Fruit fly (Drosophila melanogaster) whole organism, embryonic: ENCODE results near the gene CG14153.

Experiments
- BEAF-32 ChIP-seq: fragments of 200-800 bp; sonication (Bioruptor generic); optimal IDR thresholded peaks from 3 replicates; lab custom pipeline; 2017; ENCODE audit warnings: missing biosample characterization, missing genetic modification characterization, mild to moderate bottlenecking, moderate library complexity, missing genetic modification reagents
- Bdp1 ChIP-seq: fragments of 200-800 bp; sonication (Bioruptor generic); optimal IDR thresholded peaks from 3 replicates; lab custom pipeline; 2016; ENCODE audit warnings: missing biosample characterization, missing genetic modification characterization
- Bteb2 ChIP-seq: fragments of 200-800 bp; sonication (Bioruptor generic); optimal IDR thresholded peaks from 2 replicates; lab custom pipeline; 2016; ENCODE audit warnings: missing biosample characterization, missing genetic modification characterization
- CG10274 ChIP-seq: fragments of 200-800 bp; sonication (Bioruptor generic); optimal IDR thresholded peaks from 3 replicates; lab custom pipeline; 2017; ENCODE audit warnings: missing biosample characterization, mild to moderate bottlenecking, missing genetic modification characterization
- CG10321 ChIP-seq: fragments of 200-800 bp; sonication (Bioruptor generic); IDR thresholded peaks from 2 replicates; pipeline ENCODE4 v1.3.6; 2022; ENCODE audit warnings: missing biosample characterization, missing genetic modification characterization
- CG10366 ChIP-seq: fragments of 200-800 bp; sonication (Bioruptor generic); IDR thresholded peaks from 2 replicates; pipeline ENCODE4 v1.3.6; 2022; ENCODE audit warnings: missing biosample characterization, missing genetic modification characterization
- CG13424 ChIP-seq: fragments of 200-800 bp; sonication (Bioruptor generic); optimal IDR thresholded peaks from 2 replicates; lab custom pipeline; 2019; ENCODE audit warnings: missing biosample characterization, mild to moderate bottlenecking, missing genetic modification characterization, moderate library complexity
- CG13624 ChIP-seq: fragments of 200-800 bp; sonication (Bioruptor generic); optimal IDR thresholded peaks from 2 replicates; lab custom pipeline; 2016; ENCODE audit warnings: missing biosample characterization, missing genetic modification characterization
- CG15011 ChIP-seq: fragments of 200-800 bp; sonication (Bioruptor generic); optimal IDR thresholded peaks from 3 replicates; lab custom pipeline; 2018; ENCODE audit warnings: missing biosample characterization, mild to moderate bottlenecking, missing genetic modification characterization
- CG1603 ChIP-seq: fragments of 200-800 bp; sonication (Bioruptor generic); optimal IDR thresholded peaks from 2 replicates; lab custom pipeline; 2019; ENCODE audit warnings: missing biosample characterization, mild to moderate bottlenecking, missing genetic modification characterization, moderate library complexity
- CG16815 ChIP-seq: fragments of 200-800 bp; sonication (Bioruptor generic); optimal IDR thresholded peaks from 3 replicates; lab custom pipeline; 2017; ENCODE audit warnings: missing biosample characterization, mild to moderate bottlenecking, missing genetic modification characterization
- CG2202 ChIP-seq: fragments of 200-800 bp; sonication (Bioruptor generic); optimal IDR thresholded peaks from 2 replicates; lab custom pipeline; 2018; ENCODE audit warnings: missing biosample characterization, mild to moderate bottlenecking, missing genetic modification characterization
- CG2889 ChIP-seq: fragments of 200-800 bp; sonication (Bioruptor generic); IDR thresholded peaks from 3 replicates; pipeline ENCODE4 v1.3.6; 2022; ENCODE audit warnings: missing biosample characterization, missing genetic modification characterization
- CG5953 ChIP-seq: fragments of 200-800 bp; sonication (Bioruptor generic); IDR thresholded peaks from 2 replicates; pipeline ENCODE4 v1.3.6; 2022; ENCODE audit warnings: missing biosample characterization, missing genetic modification characterization
- CG6791 ChIP-seq: fragments of 200-800 bp; sonication (Bioruptor generic); IDR thresholded peaks from 3 replicates; pipeline ENCODE4 v1.3.6; 2022; ENCODE audit warnings: missing biosample characterization, missing genetic modification characterization; ENCODE audit not compliant: partially characterized antibody
- CG6813 ChIP-seq: fragments of 200-800 bp; sonication (Bioruptor generic); optimal IDR thresholded peaks from 2 replicates; lab custom pipeline; 2017; ENCODE audit warnings: missing biosample characterization, missing genetic modification characterization, mild to moderate bottlenecking, moderate library complexity, missing genetic modification reagents
- CG7556 ChIP-seq: fragments of 200-800 bp; sonication (Bioruptor generic); optimal IDR thresholded peaks from 2 replicates; lab custom pipeline; 2017; ENCODE audit warnings: missing biosample characterization, mild to moderate bottlenecking, missing genetic modification characterization
- CG8281 ChIP-seq: fragments of 200-800 bp; sonication (Bioruptor generic); optimal IDR thresholded peaks from 2 replicates; lab custom pipeline; 2018; ENCODE audit warnings: missing biosample characterization, mild to moderate bottlenecking, missing genetic modification characterization, moderate library complexity
- CG8924 ChIP-seq: fragments of 200-800 bp; optimal IDR thresholded peaks from 3 replicates; lab custom pipeline; 2019; ENCODE audit warnings: missing biosample characterization, mild to moderate bottlenecking, missing genetic modification characterization, moderate library complexity
- CG9609 ChIP-seq: fragments of 200-800 bp; sonication (Bioruptor generic); optimal IDR thresholded peaks from 3 replicates; lab custom pipeline; 2016; ENCODE audit warnings: missing biosample characterization, missing genetic modification characterization
- D ChIP-seq, 2 experiments: fragments of 200-800 bp in 1 of 2; fragments of >200 bp in 1 of 2; sonication (Bioruptor generic) in 1 of 2; optimal IDR thresholded peaks; 2 replicates in 1 of 2; 3 replicates in 1 of 2; lab custom pipeline; 2017; ENCODE audit warnings: mild to moderate bottlenecking in 1 of 2, missing biosample characterization in 1 of 2, missing genetic modification characterization in 1 of 2, missing genetic modification reagents in 1 of 2
- Drgx ChIP-seq: fragments of 200-800 bp; sonication (Bioruptor generic); IDR thresholded peaks from 2 replicates; pipeline ENCODE4 v1.3.6; 2022; ENCODE audit warnings: missing biosample characterization, missing genetic modification characterization
- Eip74EF ChIP-seq, 2 experiments: fragments of 200-800 bp in 1 of 2; fragments of >200 bp in 1 of 2; sonication (Bioruptor generic) in 1 of 2; optimal IDR thresholded peaks; 2 replicates each; lab custom pipeline; 2017 to 2019; ENCODE audit warnings: missing biosample characterization in 2 of 2, missing genetic modification characterization in 2 of 2, mild to moderate bottlenecking in 1 of 2, moderate library complexity in 1 of 2
- Fer2 ChIP-seq: fragments of 200-800 bp; sonication (Bioruptor generic); optimal IDR thresholded peaks from 2 replicates; lab custom pipeline; 2018; ENCODE audit warnings: missing biosample characterization, mild to moderate bottlenecking, missing genetic modification characterization, moderate library complexity
- HmgD ChIP-seq: fragments of 200-800 bp; sonication (Bioruptor generic); optimal IDR thresholded peaks from 3 replicates; lab custom pipeline; 2016; ENCODE audit warnings: missing biosample characterization, missing genetic modification characterization
- Mrtf ChIP-seq: fragments of 200-800 bp; sonication (Bioruptor generic); IDR thresholded peaks from 3 replicates; pipeline ENCODE4 v1.3.6; 2022; ENCODE audit warnings: missing biosample characterization, missing genetic modification characterization
- NC2α ChIP-seq: fragments of 200-800 bp; sonication (Bioruptor generic); optimal IDR thresholded peaks from 2 replicates; lab custom pipeline; 2016; ENCODE audit warnings: missing biosample characterization, missing genetic modification characterization
- Pdp1 ChIP-seq, 2 experiments: fragments of 200-800 bp; sonication (Bioruptor generic); optimal IDR thresholded peaks; 3 replicates each; lab custom pipeline; 2016; ENCODE audit warnings: missing biosample characterization in 2 of 2, missing genetic modification characterization in 2 of 2, mild to moderate bottlenecking in 1 of 2, moderate library complexity in 1 of 2
- Ptx1 ChIP-seq: fragments of 200-800 bp; sonication (Bioruptor generic); IDR thresholded peaks from 2 replicates; pipeline ENCODE4 v1.3.6; 2022; ENCODE audit warnings: missing biosample characterization, missing genetic modification characterization
- Rx ChIP-seq: fragments of 200-800 bp; sonication (Bioruptor generic); IDR thresholded peaks from 2 replicates; pipeline ENCODE4 v1.3.6; 2022; ENCODE audit warnings: missing biosample characterization, missing genetic modification characterization
- aop ChIP-seq: fragments of 200-800 bp; sonication (Bioruptor generic); IDR thresholded peaks from 2 replicates; pipeline ENCODE4 v1.3.6; 2022; ENCODE audit warnings: missing biosample characterization, missing genetic modification characterization
- ase ChIP-seq: fragments of 200-800 bp; sonication (Bioruptor generic); IDR thresholded peaks from 3 replicates; pipeline ENCODE4 v1.3.6; 2022; ENCODE audit warnings: missing biosample characterization, missing genetic modification characterization
- chinmo ChIP-seq: fragments of 200-800 bp; sonication (Bioruptor generic); IDR thresholded peaks from 4 replicates; pipeline ENCODE4 v1.3.6; 2022; ENCODE audit warnings: missing biosample characterization, missing genetic modification characterization; ENCODE audit not compliant: partially characterized antibody
- chm ChIP-seq: fragments of 200-800 bp; sonication (Bioruptor generic); IDR thresholded peaks from 2 replicates; pipeline ENCODE4 v1.3.6; 2022; ENCODE audit warnings: missing biosample characterization, missing genetic modification characterization
- dimm ChIP-seq: fragments of 200-800 bp; sonication (Bioruptor generic); IDR thresholded peaks from 2 replicates; pipeline ENCODE4 v1.3.6; 2022; ENCODE audit warnings: missing biosample characterization, missing genetic modification characterization
- eyg ChIP-seq: fragments of 200-800 bp; sonication (Bioruptor generic); optimal IDR thresholded peaks from 3 replicates; lab custom pipeline; 2016; ENCODE audit warnings: missing biosample characterization, missing genetic modification characterization
- fd3F ChIP-seq: fragments of 200-800 bp; sonication (Bioruptor generic); optimal IDR thresholded peaks from 2 replicates; lab custom pipeline; 2018; ENCODE audit warnings: missing biosample characterization, mild to moderate bottlenecking, missing genetic modification characterization, moderate library complexity
- gce ChIP-seq: fragments of 200-800 bp; sonication (Bioruptor generic); IDR thresholded peaks from 3 replicates; pipeline ENCODE4 v1.3.6; 2022; ENCODE audit warnings: missing biosample characterization, missing genetic modification characterization
- gcm2 ChIP-seq: fragments of 200-800 bp; sonication (Bioruptor generic); optimal IDR thresholded peaks from 2 replicates; lab custom pipeline; 2016; ENCODE audit warnings: missing biosample characterization, missing genetic modification characterization
- gsb-n ChIP-seq: fragments of 200-800 bp; sonication (Bioruptor generic); optimal IDR thresholded peaks from 3 replicates; lab custom pipeline; 2018; ENCODE audit warnings: missing biosample characterization, mild to moderate bottlenecking, missing genetic modification characterization
- hbn ChIP-seq: fragments of 200-800 bp; sonication (Bioruptor generic); IDR thresholded peaks from 2 replicates; pipeline ENCODE4 v1.3.6; 2022; ENCODE audit warnings: missing biosample characterization, missing genetic modification characterization; ENCODE audit not compliant: partially characterized antibody
- kni ChIP-seq: fragments of 200-800 bp; sonication (Bioruptor generic); optimal IDR thresholded peaks from 3 replicates; lab custom pipeline; 2017; ENCODE audit warnings: mild to moderate bottlenecking, missing biosample characterization, missing genetic modification reagents, missing genetic modification characterization
- knrl ChIP-seq: fragments of 200-800 bp; sonication (Bioruptor generic); IDR thresholded peaks from 3 replicates; pipeline ENCODE4 v1.3.6; 2022; ENCODE audit warnings: missing biosample characterization, missing genetic modification characterization; ENCODE audit not compliant: partially characterized antibody
- nau ChIP-seq: fragments of 200-800 bp; sonication (Bioruptor generic); optimal IDR thresholded peaks from 3 replicates; lab custom pipeline; 2017; ENCODE audit warnings: missing biosample characterization, mild to moderate bottlenecking, missing genetic modification characterization, missing genetic modification reagents
- onecut ChIP-seq: fragments of 200-800 bp; sonication (Bioruptor generic); IDR thresholded peaks from 2 replicates; pipeline ENCODE4 v1.3.6; 2022; ENCODE audit warnings: missing biosample characterization, missing genetic modification characterization
- sens-2 ChIP-seq: fragments of 200-800 bp; sonication (Bioruptor generic); IDR thresholded peaks from 2 replicates; pipeline ENCODE4 v1.3.6; 2022; ENCODE audit warnings: missing biosample characterization, missing genetic modification characterization
- sima ChIP-seq: fragments of 200-800 bp; sonication (Bioruptor generic); optimal IDR thresholded peaks from 2 replicates; lab custom pipeline; 2016; ENCODE audit warnings: missing biosample characterization, missing genetic modification characterization
- tin ChIP-seq: fragments of 200-800 bp; sonication (Bioruptor generic); optimal IDR thresholded peaks from 3 replicates; lab custom pipeline; 2016; ENCODE audit warnings: missing biosample characterization, missing genetic modification characterization
- tll ChIP-seq, 2 experiments: fragments of 200-800 bp in 1 of 2; fragments of >200 bp in 1 of 2; sonication (Bioruptor generic) in 1 of 2; optimal IDR thresholded peaks; 2 replicates each; lab custom pipeline; 2017 to 2019; ENCODE audit warnings: missing biosample characterization in 2 of 2, missing genetic modification characterization in 2 of 2, mild to moderate bottlenecking in 1 of 2, moderate library complexity in 1 of 2
- tup ChIP-seq: fragments of 200-800 bp; sonication (Bioruptor generic); optimal IDR thresholded peaks from 2 replicates; lab custom pipeline; 2016; ENCODE audit warnings: missing biosample characterization, mild to moderate bottlenecking, missing genetic modification characterization, moderate library complexity

Gene CG14153

DNA sequence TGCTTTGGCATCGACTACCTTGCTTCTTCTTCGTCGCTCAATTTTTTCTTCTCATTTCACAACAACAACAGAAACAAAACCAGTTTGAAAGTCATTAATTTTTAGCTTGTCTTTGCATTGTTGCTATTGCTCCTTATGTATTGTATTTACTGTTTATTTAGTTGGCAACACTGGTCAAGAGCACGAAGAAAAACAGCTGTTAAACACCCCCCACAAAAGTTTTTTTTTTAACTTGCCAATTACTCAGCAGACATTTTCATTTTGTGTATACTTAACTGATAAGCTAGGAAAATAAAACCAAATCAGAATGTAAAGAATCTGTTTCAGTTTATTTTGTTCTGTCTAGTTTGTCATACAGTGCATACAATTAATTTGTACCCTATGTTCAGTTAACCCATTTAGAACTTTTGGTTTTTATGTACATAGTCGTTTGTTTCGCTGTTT, 36.4 kb downstream of the CG14153 start (continued):
- TF ChIP-seq CG10321 (GFP tag; lab: Robert Waterston, UW) (no peak), tll (GFP tag; optimal IDR thresholded peaks at IDR 0.05; lab: Kevin White, UChicago) (no peak), eyg (no peak), CG15011 (GFP tag; lab: Kevin White, UChicago) (peak; percentile 28), chinmo (GFP tag; lab: Robert Waterston, UW) (no peak), sima (GFP tag; lab: Kevin White, UChicago) (no peak), hbn (GFP tag; lab: Robert Waterston, UW) (no peak), D (optimal IDR thresholded peaks at IDR 0.05; lab: Kevin White, UChicago) (no peak), D (GFP tag; optimal IDR thresholded peaks at IDR 0.05; lab: Kevin White, UChicago) (no peak), CG13624 (GFP tag; lab: Kevin White, UChicago) (no peak), Rx (GFP tag; lab: Robert Waterston, UW) (no peak), CG8281 (no peak), Fer2 (no peak), CG6813 (GFP tag; lab: Kevin White, UChicago) (peak; percentile 53), gcm2 (no peak), Eip74EF (GFP tag; optimal IDR thresholded peaks at IDR 0.05; lab: Kevin White, UChicago) (peak in 1 of 2 experiments; percentile 36), Drgx (no peak; the same call in 1 of the 2 replicates), nau (GFP tag; lab: Kevin White, UChicago) (no peak), CG9609 (no peak), CG13424 (tag; lab: Kevin White, UChicago) (peak; percentile 8), CG5953 (GFP tag; lab: Robert Waterston, UW) (no peak), dimm (GFP tag; lab: Robert Waterston, UW) (no peak), CG2889 (GFP tag; lab: Robert Waterston, UW) (no peak), CG10366 (GFP tag; lab: Robert Waterston, UW) (no peak), CG2202 (tag; lab: Kevin White, UChicago) (no peak), tin (GFP tag; lab: Kevin White, UChicago) (no peak), aop (GFP tag; lab: Robert Waterston, UW) (no peak), tup (no peak), ase (GFP tag; lab: Robert Waterston, UW) (no peak), Pdp1 (GFP tag; optimal IDR thresholded peaks at IDR 0.05; lab: Kevin White, UChicago) (peak in 1 of 2 experiments; percentile 5), BEAF-32 (no peak), CG7556 (GFP tag; lab: Kevin White, UChicago) (peak; percentile 35), HmgD (no peak), Bdp1 (GFP tag; lab: Kevin White, UChicago) (no peak), CG16815 (no peak), onecut (GFP tag; lab: Robert Waterston, UW) (no peak), sens-2 (no peak), CG1603 (tag; lab: Kevin White, UChicago) (no peak), gsb-n (tag; lab: Kevin White, UChicago) (no peak), NC2α (no peak), Mrtf (GFP tag; lab: Robert Waterston, UW) (no peak), kni (GFP tag; lab: Kevin White, UChicago) (no peak), chm (GFP tag; lab: Robert Waterston, UW) (no peak; the same call in 1 of the 2 replicates), CG8924 (tag; lab: Kevin White, UChicago) (no peak), fd3F (peak; percentile 40), CG10274 (GFP tag; lab: Kevin White, UChicago) (peak; percentile 19), gce (GFP tag; lab: Robert Waterston, UW) (no peak), Bteb2 (peak; percentile 2), knrl (GFP tag; lab: Robert Waterston, UW) (no peak), CG6791 (GFP tag; lab: Robert Waterston, UW) (no peak), Ptx1 (0 out of 2 replicates have a peak, but pooled peaks have one; percentile 24)
